Worm (Caenorhabditis elegans) whole organism, midembryonic: Measurements from ENCODE around the gene F22E12.1.

ENCODE experiments used
- klf-2 ChIP-seq: fragments of 200-800 bp; sonication (Bioruptor generic); conservative IDR thresholded peaks from 2 replicates; pipeline ENCODE4 v1.3.6; 2022; ENCODE audit warnings: missing genetic modification reagents, missing genetic modification characterization, missing compliant biosample characterization
- med-1 ChIP-seq: sonication (generic microtip); optimal IDR thresholded peaks from 2 replicates; lab custom pipeline; 2017; ENCODE audit warnings: missing genetic modification characterization, mild to moderate bottlenecking, missing compliant biosample characterization, antibody characterized with exemption, missing genetic modification reagents; ENCODE audit not compliant: insufficient read depth

- TF ChIP-seq klf-2 (GFP tag; lab: Robert Waterston, UW) (no peak), med-1 (GFP tag; lab: Kevin White, UChicago) (no peak)
These were observed 52.4 kb downstream of the F22E12.1 start for ce11 chrV:10404701-10405100.
